Fruit fly (Drosophila melanogaster): Measurements from ENCODE around the gene Polr3A.

dm6 chrX:15788235-15789187 is 25.8 kb downstream of the Polr3A start, which contains the start of gene Rhp:
- no peak for TF ChIP-seq insv (optimal IDR thresholded peaks at IDR 0.05)
- TF ChIP-seq psq (optimal IDR thresholded peaks at IDR 0.05): no peak
- no peak for TF ChIP-seq Sin3A (optimal IDR thresholded peaks at IDR 0.05)
- TF ChIP-seq h (optimal IDR thresholded peaks at IDR 0.05): no peak

All from Kc167 (cell line).